Worm (Caenorhabditis elegans): ENCODE results near the gene C31G12.3.

Gene C31G12.3

ce11 chrV:18184910-18185309 is at the start of gene C31G12.3:
TSS of gene C31G12.3 (plus strand) at chrV:18185210.
- no peak for TF ChIP-seq zag-1 (tag; optimal IDR thresholded peaks at IDR 0.05)

ce11 chrV:18137679-18138078 is 47.3 kb upstream of the C31G12.3 start:
- TF ChIP-seq daf-12 (tag; optimal IDR thresholded peaks at IDR 0.05) = no peak
- no peak for TF ChIP-seq pqm-1 (tag; optimal IDR thresholded peaks at IDR 0.05)
- TF ChIP-seq hmg-11 (tag; optimal IDR thresholded peaks at IDR 0.05) = no peak
- no peak for TF ChIP-seq nhr-43 (tag; optimal IDR thresholded peaks at IDR 0.05; ENCODE audit: poor library complexity, severe bottlenecking)
- TF ChIP-seq nhr-11 (tag; optimal IDR thresholded peaks at IDR 0.05) = no peak
- no peak for TF ChIP-seq elt-1 (tag; optimal IDR thresholded peaks at IDR 0.05)
- TF ChIP-seq lin-39 (tag; optimal IDR thresholded peaks at IDR 0.05) = no peak
- no peak for TF ChIP-seq nhr-237 (tag; optimal IDR thresholded peaks at IDR 0.05)
- TF ChIP-seq nhr-25 (tag; optimal IDR thresholded peaks at IDR 0.05) = no peak
- TF ChIP-seq ZK546.5 (tag; optimal IDR thresholded peaks at IDR 0.05) = no peak

ce11 chrV:18138695-18139094 is 46.3 kb upstream of the C31G12.3 start, which contains the start of gene Y37H2A.10:
TSS of gene Y37H2A.10 (plus strand) at chrV:18138995.
- TF ChIP-seq nhr-67 (tag; optimal IDR thresholded peaks at IDR 0.05) (no peak), nfya-1 (tag; optimal IDR thresholded peaks at IDR 0.05; ENCODE audit: insufficient read depth) (no peak), nhr-25 (tag; optimal IDR thresholded peaks at IDR 0.05) (no peak), ceh-16 (tag; optimal IDR thresholded peaks at IDR 0.05) (no peak), ceh-9 (tag; optimal IDR thresholded peaks at IDR 0.05) (no peak), skn-1 (tag; optimal IDR thresholded peaks at IDR 0.05) (no peak), ztf-4 (tag; optimal IDR thresholded peaks at IDR 0.05) (no peak), hmg-11 (tag; optimal IDR thresholded peaks at IDR 0.05) (no peak), elt-3 (tag; optimal IDR thresholded peaks at IDR 0.05) (no peak)

ce11 chrV:18141161-18141560 is 43.8 kb upstream of the C31G12.3 start, which contains the start of gene Y37H2A.11:
TSS of gene Y37H2A.11 (plus strand) at chrV:18141461.
- no peak for TF ChIP-seq elt-1 (tag; optimal IDR thresholded peaks at IDR 0.05)

- TF ChIP-seq daf-12 (tag; optimal IDR thresholded peaks at IDR 0.05) (no peak), egl-27 (tag; optimal IDR thresholded peaks at IDR 0.05) (no peak), fos-1 (tag; optimal IDR thresholded peaks at IDR 0.05) (no peak), snpc-4 (tag; optimal IDR thresholded peaks at IDR 0.05) (no peak)
Measured at ce11 chrV:18142549-18142948, 42.5 kb upstream of the C31G12.3 start, which contains the start of gene Y37H2A.13. TSS of gene Y37H2A.13 (plus strand) at chrV:18142849.

- TF ChIP-seq ama-1 (optimal IDR thresholded peaks at IDR 0.05) (no peak), snpc-4 (tag; optimal IDR thresholded peaks at IDR 0.05) (no peak), jun-1 (tag; optimal IDR thresholded peaks at IDR 0.05) (no peak), ceh-9 (tag; optimal IDR thresholded peaks at IDR 0.05) (no peak), nfya-1 (tag; optimal IDR thresholded peaks at IDR 0.05; ENCODE audit: insufficient read depth) (no peak), ztf-4 (tag; optimal IDR thresholded peaks at IDR 0.05) (no peak)
Measured at ce11 chrV:18143445-18143844, 41.6 kb upstream of the C31G12.3 start, which contains the start of gene Y37H2A.14. TSS of gene Y37H2A.14 (plus strand) at chrV:18143745.

- TF ChIP-seq fkh-2 (tag; optimal IDR thresholded peaks at IDR 0.05) (no peak), mdl-1 (tag; optimal IDR thresholded peaks at IDR 0.05) (no peak), R02D3.7 (tag; optimal IDR thresholded peaks at IDR 0.05) (no peak), hmg-11 (tag; optimal IDR thresholded peaks at IDR 0.05) (no peak), fos-1 (tag; optimal IDR thresholded peaks at IDR 0.05) (no peak), ceh-28 (tag; optimal IDR thresholded peaks at IDR 0.05) (no peak), lin-39 (tag; optimal IDR thresholded peaks at IDR 0.05) (no peak), nhr-76 (tag; optimal IDR thresholded peaks at IDR 0.05) (no peak), elt-2 (tag; optimal IDR thresholded peaks at IDR 0.05) (no peak), egl-5 (tag; optimal IDR thresholded peaks at IDR 0.05) (no peak), sea-2 (GFP tag; optimal IDR thresholded peaks at IDR 0.05) (no peak), eor-1 (tag; optimal IDR thresholded peaks at IDR 0.05) (no peak), egl-27 (tag; optimal IDR thresholded peaks at IDR 0.05) (no peak), nhr-77 (tag; optimal IDR thresholded peaks at IDR 0.05) (no peak)
Measured at ce11 chrV:18144442-18144841, 40.6 kb upstream of the C31G12.3 start.
